Fruit fly (Drosophila melanogaster): ENCODE results near the gene CG8565.

DNA sequence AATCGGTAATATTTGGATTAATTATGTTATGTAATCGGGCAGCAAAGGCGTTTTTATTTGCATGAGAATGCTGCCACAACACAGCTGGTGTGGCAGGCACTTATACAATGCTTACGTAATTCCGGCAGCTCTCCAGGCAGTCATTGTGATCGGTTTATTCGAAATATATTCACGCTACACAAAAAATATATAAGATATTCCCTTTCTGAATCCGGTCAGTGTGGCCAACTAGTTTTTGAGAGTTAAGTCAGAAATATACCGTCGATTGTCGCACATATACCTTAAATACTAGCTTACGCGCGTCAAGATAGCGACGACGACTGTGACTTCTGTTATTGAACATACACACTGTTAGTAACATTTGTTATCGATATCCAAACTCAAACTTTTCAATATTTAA, 11.4 kb downstream of the CG8565 start, which contains the start of gene sun:
- TF ChIP-seq psq (GFP tag; optimal IDR thresholded peaks at IDR 0.05) (no peak), CG8359 (GFP tag; optimal IDR thresholded peaks at IDR 0.05; ENCODE audit: borderline replicate concordance) (no peak), Vsx1 (GFP tag; optimal IDR thresholded peaks at IDR 0.05) (no peak), tgo (GFP tag; IDR thresholded peaks at IDR 0.05) (no peak), CG8478 (optimal IDR thresholded peaks at IDR 0.05) (no peak), Hr3 (GFP tag; optimal IDR thresholded peaks at IDR 0.05) (no peak), p53 (GFP tag; optimal IDR thresholded peaks at IDR 0.05) (no peak), CG8281 (tag; optimal IDR thresholded peaks at IDR 0.05) (no peak)

Data from whole organism, embryonic.